Fruit fly (Drosophila melanogaster) whole organism, prepupa: ENCODE measurements around the gene Gdh.

Experiments
- CG10631 ChIP-seq: fragments of 200-800 bp; sonication (Bioruptor generic); optimal IDR thresholded peaks from 2 replicates; lab custom pipeline; 2016; ENCODE audit warnings: missing biosample characterization, missing genetic modification characterization
- CG1621 ChIP-seq: fragments of 200-800 bp; sonication (Bioruptor generic); optimal IDR thresholded peaks from 3 replicates; lab custom pipeline; 2018; ENCODE audit warnings: missing biosample characterization, mild to moderate bottlenecking, missing genetic modification characterization
- cyc ChIP-seq: fragments of 200-800 bp; sonication (Bioruptor generic); optimal IDR thresholded peaks from 3 replicates; lab custom pipeline; 2016; ENCODE audit warnings: missing biosample characterization, missing genetic modification characterization

DNA sequence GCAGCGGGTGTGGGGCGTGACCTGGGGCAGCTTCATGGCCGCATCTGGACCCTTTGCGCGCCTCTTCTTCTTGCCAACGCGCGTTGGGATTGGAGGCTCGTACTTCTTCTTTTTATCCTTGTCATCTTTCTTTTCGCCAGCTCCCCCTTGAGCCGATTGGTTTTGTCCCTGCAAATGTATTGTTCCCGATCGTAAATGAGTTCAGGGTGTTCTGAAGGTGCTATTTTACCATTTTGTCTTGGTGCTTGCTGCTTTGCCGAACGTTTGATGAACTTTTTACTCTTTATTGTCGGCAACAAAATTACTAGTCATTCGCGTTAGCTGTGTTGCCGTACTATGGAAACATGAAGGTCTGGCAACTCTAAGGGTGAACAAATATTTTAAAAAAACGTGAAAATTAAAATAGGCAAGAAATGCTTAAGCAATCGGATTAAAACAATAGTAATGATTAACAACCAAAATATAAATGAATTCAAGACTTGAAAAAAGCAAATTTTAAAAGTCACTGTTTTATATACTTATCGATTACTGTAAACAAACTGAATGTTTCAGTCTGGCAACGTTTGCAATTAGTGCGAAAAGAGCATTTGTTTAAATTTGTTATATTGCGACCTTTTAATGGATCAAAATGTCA lies 11.7 kb downstream of the Gdh start, which contains the start of the genes Rpt2 and CG13599:
- no peak for TF ChIP-seq CG1621 (tag; lab: Kevin White, UChicago)
- TF ChIP-seq cyc (GFP tag; lab: Kevin White, UChicago) = peak; percentile 9
- no peak for TF ChIP-seq CG10631 (GFP tag; lab: Kevin White, UChicago)
